Fruit fly (Drosophila melanogaster): ENCODE measurements around the gene Tyler.

Gene Tyler

DNA sequence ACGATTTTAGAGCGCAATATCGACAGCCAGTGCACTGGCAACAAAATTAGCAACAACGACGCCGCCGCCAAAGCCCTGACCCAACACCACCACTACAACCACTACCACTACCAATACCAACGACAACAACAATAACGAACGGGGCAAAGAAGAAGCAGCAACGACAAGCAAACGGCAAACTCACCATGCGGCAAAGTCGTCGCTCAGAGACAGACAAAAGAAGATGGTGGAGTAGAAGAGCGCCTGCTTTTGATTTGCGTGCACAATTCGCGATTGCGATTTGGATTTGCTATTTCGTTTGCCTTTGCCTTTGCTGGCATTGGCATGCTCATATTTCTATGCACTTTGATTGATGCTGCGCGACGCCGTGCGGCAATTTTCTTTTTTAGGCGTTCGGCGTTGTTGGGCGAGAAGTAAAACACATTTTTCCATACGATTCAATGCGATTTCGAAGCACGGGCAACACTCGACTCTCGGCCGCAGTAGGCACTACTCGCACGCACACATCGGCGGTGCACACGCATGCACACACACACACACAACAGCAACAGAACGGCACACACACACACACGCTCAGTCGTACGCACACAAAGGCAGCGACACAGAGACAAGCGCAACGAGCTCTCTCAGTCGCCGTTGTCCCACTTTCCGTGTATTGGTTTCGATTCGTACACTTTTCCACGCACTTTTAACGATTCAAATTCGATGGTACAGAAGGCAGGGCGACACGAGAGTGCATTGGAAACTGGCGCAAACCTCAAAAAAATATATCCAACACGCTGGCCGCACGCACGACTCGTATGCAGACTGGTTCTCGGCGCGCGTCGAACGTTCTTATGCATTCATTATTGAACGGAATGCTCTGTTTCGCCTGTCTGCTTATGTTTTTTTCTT is 26.4 kb downstream of the Tyler start:
- no peak for TF ChIP-seq Rel (GFP tag; optimal IDR thresholded peaks at IDR 0.05)
- TF ChIP-seq Rel (tag; optimal IDR thresholded peaks at IDR 0.05), result no peak
- TF ChIP-seq jim (GFP tag; optimal IDR thresholded peaks at IDR 0.05), result no peak
- no peak for TF ChIP-seq Hr78 (GFP tag; optimal IDR thresholded peaks at IDR 0.05)
- peak; percentile 61 for TF ChIP-seq Abd-B (GFP tag; optimal IDR thresholded peaks at IDR 0.05)
- no peak for TF ChIP-seq Dfd (GFP tag; optimal IDR thresholded peaks at IDR 0.05)
- no peak for TF ChIP-seq HLH106 (tag; optimal IDR thresholded peaks at IDR 0.05)
- TF ChIP-seq Jra (GFP tag; optimal IDR thresholded peaks at IDR 0.05), result no peak
- peak; percentile 15 for TF ChIP-seq Dif (GFP tag; optimal IDR thresholded peaks at IDR 0.05; ENCODE audit: partially characterized antibody)
- TF ChIP-seq Hr83 (GFP tag; optimal IDR thresholded peaks at IDR 0.05; ENCODE audit: poor library complexity, severe bottlenecking), result no peak
- TF ChIP-seq dl (GFP tag; optimal IDR thresholded peaks at IDR 0.05; ENCODE audit: insufficient read depth in 1 of 2, partially characterized antibody in 2 of 2), result no peak
- no peak for TF ChIP-seq fru (GFP tag; optimal IDR thresholded peaks at IDR 0.05)
- TF ChIP-seq dsf (GFP tag; optimal IDR thresholded peaks at IDR 0.05; ENCODE audit: borderline replicate concordance), result no peak
- TF ChIP-seq h (GFP tag; optimal IDR thresholded peaks at IDR 0.05), result peak; percentile 0
- peak; percentile 99 for TF ChIP-seq N (GFP tag; optimal IDR thresholded peaks at IDR 0.05)
- TF ChIP-seq rgr (GFP tag; optimal IDR thresholded peaks at IDR 0.05), result no peak

DNA sequence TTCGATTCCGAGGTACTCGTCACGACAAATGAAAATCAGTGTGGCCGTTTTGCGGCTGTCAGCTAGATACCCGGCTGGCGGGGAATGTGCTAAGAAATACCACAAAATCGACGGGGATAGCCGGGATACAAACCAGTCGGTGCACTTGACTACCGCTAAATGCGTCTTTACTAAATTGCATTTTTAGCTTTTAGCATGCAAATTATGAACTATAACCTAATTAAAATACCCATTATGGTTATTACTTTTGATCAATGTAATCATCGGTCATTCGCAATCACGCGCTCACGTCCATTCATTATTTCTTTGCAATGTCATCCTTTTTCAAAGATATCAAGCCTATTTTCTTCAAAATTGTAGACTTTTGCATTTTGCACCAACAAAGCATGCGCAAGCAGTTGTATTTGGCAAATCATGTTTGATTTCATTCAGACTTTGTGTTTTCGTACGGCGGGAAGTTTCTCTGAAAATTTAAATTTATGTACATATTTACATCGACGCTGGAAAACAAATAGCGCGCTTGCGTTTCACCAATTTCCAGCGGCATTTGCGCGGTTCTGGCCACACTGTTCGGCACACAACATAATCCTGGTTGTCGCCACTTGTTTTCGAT is 27.1 kb downstream of the Tyler start, which contains the start of gene Rcd-1:
Rcd-1 (plus strand) TSS at position 440 of the 613 bp plus-strand sequence.
- TF ChIP-seq tai (GFP tag; optimal IDR thresholded peaks at IDR 0.05) (no peak), ey (GFP tag; optimal IDR thresholded peaks at IDR 0.05) (no peak), pan (optimal IDR thresholded peaks at IDR 0.05) (no peak), Dfd (GFP tag; optimal IDR thresholded peaks at IDR 0.05) (no peak), rgr (GFP tag; optimal IDR thresholded peaks at IDR 0.05) (no peak), GATAd (GFP tag; optimal IDR thresholded peaks at IDR 0.05) (no peak), CG32264 (GFP tag; optimal IDR thresholded peaks at IDR 0.05) (no peak), sv (GFP tag; optimal IDR thresholded peaks at IDR 0.05) (no peak), Vsx2 (GFP tag; optimal IDR thresholded peaks at IDR 0.05; ENCODE audit: partially characterized antibody) (no peak), usp (GFP tag; optimal IDR thresholded peaks at IDR 0.05) (no peak), dmrt93B (GFP tag; optimal IDR thresholded peaks at IDR 0.05) (no peak), lola (GFP tag; optimal IDR thresholded peaks at IDR 0.05) (no peak)

DNA sequence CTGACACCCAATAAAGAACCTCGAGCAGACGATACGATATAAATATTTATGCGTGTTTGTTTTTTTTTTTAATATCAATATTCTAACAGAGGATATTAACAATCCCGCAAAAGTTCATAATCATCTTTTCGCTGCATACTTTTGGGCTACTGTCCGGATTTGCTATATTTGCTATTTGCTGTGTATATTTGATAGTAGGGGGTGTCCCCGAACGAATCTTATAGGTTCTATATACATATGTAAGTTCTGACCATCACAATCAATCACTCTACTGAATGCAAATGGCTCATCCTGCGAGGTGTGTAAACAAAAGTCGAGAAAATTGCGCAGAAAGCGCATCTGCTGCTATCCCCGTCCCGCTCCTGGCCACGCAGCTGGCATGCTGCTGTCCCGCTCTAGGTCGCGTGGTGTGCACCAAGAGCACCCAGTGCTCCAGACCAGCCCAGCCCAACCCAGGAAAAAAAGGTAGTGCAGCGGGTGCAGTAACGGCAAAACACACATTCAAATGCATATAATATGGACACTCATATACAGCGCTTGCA is 29.5 kb downstream of the Tyler start:
- TF ChIP-seq Rel (GFP tag; optimal IDR thresholded peaks at IDR 0.05), result no peak
- peak; percentile 98 for TF ChIP-seq Rel (tag; optimal IDR thresholded peaks at IDR 0.05)
- TF ChIP-seq woc (GFP tag; optimal IDR thresholded peaks at IDR 0.05), result no peak
- no peak for TF ChIP-seq psq (GFP tag; optimal IDR thresholded peaks at IDR 0.05)
- TF ChIP-seq Abd-B (GFP tag; optimal IDR thresholded peaks at IDR 0.05), result no peak
- TF ChIP-seq Myc (optimal IDR thresholded peaks at IDR 0.05), result peak; percentile 50

dm6 chrX:19642819-19643504 is 31.6 kb downstream of the Tyler start, which contains the start of the genes CG12237 and Sec61gamma:
TSS of gene CG12237 (minus strand) at chrX:19642869.
TSS of gene Sec61gamma (plus strand) at chrX:19643327.
- TF ChIP-seq Dif (GFP tag; optimal IDR thresholded peaks at IDR 0.05; ENCODE audit: partially characterized antibody) (peak; percentile 46), CrebA (GFP tag; optimal IDR thresholded peaks at IDR 0.05; ENCODE audit: borderline replicate concordance) (no peak), Dfd (GFP tag; optimal IDR thresholded peaks at IDR 0.05) (no peak), woc (GFP tag; optimal IDR thresholded peaks at IDR 0.05) (peak; percentile 74), CG9705 (GFP tag; optimal IDR thresholded peaks at IDR 0.05) (no peak), Myc (optimal IDR thresholded peaks at IDR 0.05) (peak; percentile 94), Sp1 (GFP tag; optimal IDR thresholded peaks at IDR 0.05) (peak; percentile 45), Rel (GFP tag; optimal IDR thresholded peaks at IDR 0.05) (no peak), Rel (tag; optimal IDR thresholded peaks at IDR 0.05) (peak; percentile 49), sv (GFP tag; optimal IDR thresholded peaks at IDR 0.05) (peak; percentile 8)

All from whole organism, wandering third instar larva.